Worm (Caenorhabditis elegans) whole organism, young adult: Measurements from ENCODE around the gene C01G10.18.
A peak's percentile ranks its signal among the peaks of the same experiment; 100 is the strongest.

ENCODE experiments used
- B0261.1 ChIP-seq: sonication (generic microtip); optimal IDR thresholded peaks from 2 replicates; lab custom pipeline; 2016; ENCODE audit warnings: mild to moderate bottlenecking, missing genetic modification characterization, moderate library complexity, missing compliant biosample characterization
- F39B2.1 ChIP-seq: fragments of 200-800 bp; sonication (Bioruptor generic); IDR thresholded peaks from 2 replicates; pipeline ENCODE4 v1.3.6; 2022; ENCODE audit warnings: missing genetic modification reagents, missing genetic modification characterization, missing compliant biosample characterization
- F52B5.7 ChIP-seq: sonication (generic microtip); optimal IDR thresholded peaks from 2 replicates; lab custom pipeline; 2016; ENCODE audit warnings: mild to moderate bottlenecking, missing genetic modification characterization, missing compliant biosample characterization
- F57A8.1 ChIP-seq: fragments of 200-800 bp; sonication (Bioruptor generic); optimal IDR thresholded peaks from 2 replicates; lab custom pipeline; 2018; ENCODE audit warnings: mild to moderate bottlenecking, missing genetic modification characterization, moderate library complexity, missing compliant biosample characterization
- Y56A3A.18 ChIP-seq: fragments of 200-800 bp; sonication (Bioruptor generic); IDR thresholded peaks from 2 replicates; pipeline ENCODE4 v1.3.6; 2022; ENCODE audit warnings: missing genetic modification reagents, missing genetic modification characterization, missing compliant biosample characterization
- Y95B8A.8 ChIP-seq: fragments of 200-800 bp; sonication (Bioruptor generic); IDR thresholded peaks from 2 replicates; pipeline ENCODE4 v1.3.6; 2022; ENCODE audit warnings: missing genetic modification reagents, missing genetic modification characterization, missing compliant biosample characterization
- ZK185.1 ChIP-seq: sonication (generic microtip); optimal IDR thresholded peaks from 2 replicates; lab custom pipeline; 2016; ENCODE audit warnings: mild to moderate bottlenecking, missing genetic modification characterization, missing compliant biosample characterization; ENCODE audit not compliant: poor library complexity, severe bottlenecking
- ama-1 ChIP-seq, 3 experiments: fragments of 150-350 bp in 1 of 3; sonication (generic microtip) in 2 of 3; optimal IDR thresholded peaks; 2 replicates each; lab custom pipeline; 2014 to 2018; ENCODE audit warnings: missing biosample characterization in 2 of 3, missing genetic modification characterization in 2 of 3, missing genetic modification reagents in 2 of 3
- attf-5 ChIP-seq: fragments of 200-800 bp; sonication (Bioruptor generic); optimal IDR thresholded peaks from 2 replicates; lab custom pipeline; 2018; ENCODE audit warnings: mild to moderate bottlenecking, missing genetic modification characterization, missing compliant biosample characterization
- bed-1 ChIP-seq: fragments of 200-800 bp; sonication (Bioruptor generic); IDR thresholded peaks from 2 replicates; pipeline ENCODE4 v1.3.6; 2022; ENCODE audit warnings: missing genetic modification reagents, missing genetic modification characterization, missing compliant biosample characterization
- ccch-3 ChIP-seq: fragments of 200-800 bp; sonication (Bioruptor generic); optimal IDR thresholded peaks from 2 replicates; lab custom pipeline; 2018; ENCODE audit warnings: mild to moderate bottlenecking, missing genetic modification characterization, missing compliant biosample characterization
- cebp-2 ChIP-seq: fragments of 200-800 bp; sonication (Bioruptor generic); IDR thresholded peaks from 2 replicates; pipeline ENCODE4 v1.3.6; 2022; ENCODE audit warnings: missing genetic modification characterization, missing compliant biosample characterization
- ceh-100 ChIP-seq: fragments of 200-800 bp; sonication (Bioruptor generic); IDR thresholded peaks from 2 replicates; pipeline ENCODE4 v1.3.6; 2022; ENCODE audit warnings: missing genetic modification reagents, missing genetic modification characterization, missing compliant biosample characterization
- die-1 ChIP-seq: sonication (generic microtip); optimal IDR thresholded peaks from 2 replicates; lab custom pipeline; 2016; ENCODE audit warnings: missing genotype, mild to moderate bottlenecking, missing genetic modification characterization, missing compliant biosample characterization
- dpl-1 ChIP-seq: fragments of 150-350 bp; optimal IDR thresholded peaks from 2 replicates; lab custom pipeline; 2014; ENCODE audit warnings: missing biosample characterization, missing genetic modification reagents, missing genetic modification characterization
- efl-1 ChIP-seq: fragments of 150-350 bp; optimal IDR thresholded peaks from 2 replicates; lab custom pipeline; 2014; ENCODE audit warnings: missing biosample characterization, missing genetic modification reagents, missing genetic modification characterization
- egrh-3 ChIP-seq: fragments of 200-800 bp; sonication (Bioruptor generic); IDR thresholded peaks from 2 replicates; pipeline ENCODE4 v1.3.6; 2022; ENCODE audit warnings: missing genetic modification reagents, missing genetic modification characterization, missing compliant biosample characterization
- gei-17 ChIP-seq: fragments of 200-800 bp; sonication (Bioruptor generic); optimal IDR thresholded peaks from 2 replicates; lab custom pipeline; 2018; ENCODE audit warnings: mild to moderate bottlenecking, missing genetic modification characterization, missing compliant biosample characterization
- hlh-12 ChIP-seq: sonication (generic microtip); optimal IDR thresholded peaks from 2 replicates; lab custom pipeline; 2016; ENCODE audit warnings: missing genetic modification characterization, missing compliant biosample characterization
- hlh-26 ChIP-seq: fragments of 200-800 bp; sonication (Bioruptor generic); conservative IDR thresholded peaks from 2 replicates; pipeline ENCODE4 v1.3.6; 2022; ENCODE audit warnings: missing genetic modification reagents, missing genetic modification characterization, missing compliant biosample characterization
- hmg-1.2 ChIP-seq: fragments of 200-800 bp; sonication (Bioruptor generic); IDR thresholded peaks from 2 replicates; pipeline ENCODE4 v1.3.6; 2022; ENCODE audit warnings: missing genetic modification reagents, missing genetic modification characterization, missing compliant biosample characterization
- lin-54 ChIP-seq: fragments of 200-800 bp; sonication (Bioruptor generic); optimal IDR thresholded peaks from 2 replicates; lab custom pipeline; 2018; ENCODE audit warnings: mild to moderate bottlenecking, missing genetic modification characterization, missing compliant biosample characterization
- madf-3 ChIP-seq: fragments of 200-800 bp; sonication (Bioruptor generic); IDR thresholded peaks from 2 replicates; pipeline ENCODE4 v1.3.6; 2022; ENCODE audit warnings: missing genetic modification reagents, missing genetic modification characterization, missing compliant biosample characterization
- mel-28 ChIP-seq: sonication (generic microtip); optimal IDR thresholded peaks from 2 replicates; lab custom pipeline; 2016; ENCODE audit warnings: borderline replicate concordance, mild to moderate bottlenecking, missing genetic modification characterization, missing compliant biosample characterization
- nfya-2 ChIP-seq: fragments of 200-800 bp; sonication (Bioruptor generic); IDR thresholded peaks from 2 replicates; pipeline ENCODE4 v1.3.6; 2022; ENCODE audit warnings: missing genetic modification reagents, missing genetic modification characterization, missing compliant biosample characterization
- nfyb-1 ChIP-seq: fragments of 200-800 bp; sonication (Bioruptor generic); IDR thresholded peaks from 2 replicates; pipeline ENCODE4 v1.3.6; 2022; ENCODE audit warnings: missing genetic modification reagents, missing genetic modification characterization, missing compliant biosample characterization
- nhr-179 ChIP-seq: sonication (generic microtip); optimal IDR thresholded peaks from 2 replicates; lab custom pipeline; 2016; ENCODE audit warnings: mild to moderate bottlenecking, missing genetic modification characterization, missing compliant biosample characterization
- nhr-27 ChIP-seq: fragments of 200-800 bp; sonication (Bioruptor generic); optimal IDR thresholded peaks from 2 replicates; lab custom pipeline; 2018; ENCODE audit warnings: mild to moderate bottlenecking, missing genetic modification characterization, moderate library complexity, missing compliant biosample characterization
- pbrm-1 ChIP-seq: fragments of 200-800 bp; sonication (Bioruptor generic); IDR thresholded peaks from 2 replicates; pipeline ENCODE4 v1.3.6; 2022; ENCODE audit warnings: missing genetic modification reagents, missing genetic modification characterization, missing compliant biosample characterization
- pha-4 ChIP-seq: fragments of 150-350 bp; sonication (generic microtip); optimal IDR thresholded peaks from 2 replicates; lab custom pipeline; 2014; ENCODE audit warnings: missing biosample characterization, missing genetic modification reagents, missing genetic modification characterization
- rcor-1 ChIP-seq: fragments of 200-800 bp; sonication (Bioruptor generic); IDR thresholded peaks from 2 replicates; pipeline ENCODE4 v1.3.6; 2022; ENCODE audit warnings: missing genetic modification reagents, missing genetic modification characterization, missing compliant biosample characterization
- repo-1 ChIP-seq: sonication (generic microtip); optimal IDR thresholded peaks from 2 replicates; lab custom pipeline; 2017; ENCODE audit warnings: mild to moderate bottlenecking, missing genetic modification characterization, missing compliant biosample characterization
- sea-2 ChIP-seq: fragments of 200-800 bp; sonication (Bioruptor generic); IDR thresholded peaks from 2 replicates; pipeline ENCODE4 v1.3.6; 2022; ENCODE audit warnings: missing genetic modification characterization, missing compliant biosample characterization
- snpc-1.1 ChIP-seq: sonication (generic microtip); optimal IDR thresholded peaks from 2 replicates; lab custom pipeline; 2017; ENCODE audit warnings: missing genetic modification characterization, mild to moderate bottlenecking, missing compliant biosample characterization, antibody characterized with exemption, moderate library complexity, missing genotype, missing genetic modification reagents; ENCODE audit not compliant: insufficient read depth
- sptf-2 ChIP-seq: fragments of 200-800 bp; sonication (Bioruptor generic); optimal IDR thresholded peaks from 2 replicates; lab custom pipeline; 2018; ENCODE audit warnings: mild to moderate bottlenecking, missing genetic modification characterization, missing compliant biosample characterization
- tlf-1 ChIP-seq: fragments of 200-800 bp; sonication (Bioruptor generic); optimal IDR thresholded peaks from 2 replicates; lab custom pipeline; 2018; ENCODE audit warnings: mild to moderate bottlenecking, missing genetic modification characterization, missing compliant biosample characterization
- unc-62 ChIP-seq: fragments of 150-350 bp; optimal IDR thresholded peaks from 2 replicates; lab custom pipeline; 2014; ENCODE audit warnings: missing biosample characterization, missing genetic modification reagents, missing genetic modification characterization
- xnd-1 ChIP-seq: sonication (generic microtip); optimal IDR thresholded peaks from 2 replicates; lab custom pipeline; 2016; ENCODE audit warnings: missing genotype, missing genetic modification reagents, missing genetic modification characterization, missing compliant biosample characterization
- zfh-2 ChIP-seq: fragments of 200-800 bp; sonication (Bioruptor generic); conservative IDR thresholded peaks from 2 replicates; pipeline ENCODE4 v1.3.6; 2022; ENCODE audit warnings: missing genetic modification reagents, missing genetic modification characterization, missing compliant biosample characterization
- ztf-18 ChIP-seq: sonication (generic microtip); optimal IDR thresholded peaks from 2 replicates; lab custom pipeline; 2016; ENCODE audit warnings: missing genotype, mild to moderate bottlenecking, missing genetic modification characterization, missing compliant biosample characterization
- ztf-22 ChIP-seq: fragments of 200-800 bp; sonication (Bioruptor generic); optimal IDR thresholded peaks from 2 replicates; lab custom pipeline; 2018; ENCODE audit warnings: mild to moderate bottlenecking, missing genetic modification characterization, moderate library complexity, missing compliant biosample characterization
- ztf-26 ChIP-seq: sonication (generic microtip); optimal IDR thresholded peaks from 2 replicates; lab custom pipeline; 2017; ENCODE audit warnings: missing genetic modification characterization, missing compliant biosample characterization
- ztf-28 ChIP-seq: fragments of 200-800 bp; sonication (Bioruptor generic); IDR thresholded peaks from 2 replicates; pipeline ENCODE4 v1.3.6; 2022; ENCODE audit warnings: missing genetic modification reagents, missing genetic modification characterization, missing compliant biosample characterization
- ztf-3 ChIP-seq: fragments of 200-800 bp; sonication (Bioruptor generic); optimal IDR thresholded peaks from 2 replicates; lab custom pipeline; 2018; ENCODE audit warnings: mild to moderate bottlenecking, missing genetic modification characterization, missing compliant biosample characterization

C01G10.18 gene

DNA sequence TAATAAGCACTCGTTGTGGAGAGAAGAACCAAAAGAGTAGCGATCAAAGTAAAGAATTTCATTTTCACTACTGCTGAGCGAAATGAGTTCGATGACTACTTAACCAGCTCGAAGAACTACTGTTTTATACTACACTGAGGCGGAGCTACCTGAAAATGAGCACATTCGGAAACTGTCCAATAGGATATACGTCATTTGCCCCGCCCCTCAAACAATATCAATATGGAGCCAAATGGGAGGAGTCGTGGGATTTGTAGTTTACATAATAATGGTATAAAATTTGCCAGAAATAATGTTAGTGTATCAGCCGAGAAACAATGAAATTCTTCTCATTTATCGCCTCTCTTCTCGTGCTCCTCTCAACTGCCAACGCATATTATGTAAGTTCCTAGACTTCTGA is 925 bp upstream of the C01G10.18 start, which contains the start of the genes C01G10.5 and C01G10.4:
TSS of gene C01G10.5 (minus strand) at position 101 of the 400 bp plus-strand sequence.
TSS of gene C01G10.4 (plus strand) at position 303 of the 400 bp plus-strand sequence.
- TF ChIP-seq hlh-12 (tag; lab: Kevin White, UChicago), result no peak
- TF ChIP-seq sptf-2, result no peak
- TF ChIP-seq bed-1 (GFP tag; lab: Robert Waterston, UW), result no peak
- TF ChIP-seq F57A8.1 (GFP tag; lab: Kevin White, UChicago), result no peak
- TF ChIP-seq Y95B8A.8 (GFP tag; lab: Robert Waterston, UW), result no peak
- TF ChIP-seq pha-4 (tag; lab: Kevin White, UChicago), result no peak
- no peak for TF ChIP-seq ZK185.1 (tag; lab: Kevin White, UChicago)
- TF ChIP-seq nhr-27 (tag; lab: Kevin White, UChicago), result no peak
- TF ChIP-seq snpc-1.1 (tag; lab: Kevin White, UChicago), result no peak
- no peak for TF ChIP-seq tlf-1 (GFP tag; lab: Kevin White, UChicago)
- TF ChIP-seq sea-2 (GFP tag; lab: Robert Waterston, UW), result no peak
- TF ChIP-seq ztf-18, result no peak
- no peak for TF ChIP-seq ztf-28 (GFP tag; lab: Robert Waterston, UW)
- TF ChIP-seq unc-62 (GFP tag; lab: Kevin White, UChicago), result no peak
- TF ChIP-seq ztf-3 (GFP tag; lab: Kevin White, UChicago), result no peak
- TF ChIP-seq lin-54 (GFP tag; lab: Kevin White, UChicago), result no peak
- no peak for TF ChIP-seq repo-1 (tag; lab: Kevin White, UChicago)
- TF ChIP-seq ceh-100, result no peak

DNA sequence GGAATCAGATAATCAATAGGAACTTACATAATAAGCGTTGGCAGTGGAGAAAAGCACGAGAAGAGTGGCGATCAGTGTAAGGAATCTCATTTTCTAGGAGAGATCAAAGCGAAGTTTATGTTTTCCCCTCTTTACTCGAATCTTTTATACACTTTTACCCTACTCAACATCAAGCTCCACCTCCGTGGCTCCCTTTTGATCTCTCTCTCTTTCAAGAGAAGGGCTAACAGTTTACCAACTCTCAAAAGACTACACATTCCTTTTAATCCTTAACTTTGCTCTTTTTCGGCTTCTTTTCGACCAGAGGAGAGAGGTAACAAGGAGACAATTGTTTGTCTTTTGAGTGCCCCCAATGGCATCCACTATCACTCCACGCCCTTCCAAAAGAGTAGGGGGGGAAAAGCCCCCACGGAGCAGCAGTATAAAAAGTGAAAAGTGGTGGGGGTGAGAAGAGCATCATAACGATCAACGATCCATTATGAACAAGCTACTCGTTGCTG is 1.3 kb downstream of the C01G10.18 start, which contains the start of the genes C01G10.15 and C01G10.6:
TSS of gene C01G10.15 (minus strand) at position 101 of the 500 bp plus-strand sequence.
TSS of gene C01G10.6 (plus strand) at position 450 of the 500 bp plus-strand sequence.
- TF ChIP-seq rcor-1 (no peak), B0261.1 (tag; lab: Kevin White, UChicago) (no peak), F39B2.1 (no peak), egrh-3 (GFP tag; lab: Robert Waterston, UW) (no peak), die-1 (tag; lab: Kevin White, UChicago) (no peak), ccch-3 (no peak)

DNA sequence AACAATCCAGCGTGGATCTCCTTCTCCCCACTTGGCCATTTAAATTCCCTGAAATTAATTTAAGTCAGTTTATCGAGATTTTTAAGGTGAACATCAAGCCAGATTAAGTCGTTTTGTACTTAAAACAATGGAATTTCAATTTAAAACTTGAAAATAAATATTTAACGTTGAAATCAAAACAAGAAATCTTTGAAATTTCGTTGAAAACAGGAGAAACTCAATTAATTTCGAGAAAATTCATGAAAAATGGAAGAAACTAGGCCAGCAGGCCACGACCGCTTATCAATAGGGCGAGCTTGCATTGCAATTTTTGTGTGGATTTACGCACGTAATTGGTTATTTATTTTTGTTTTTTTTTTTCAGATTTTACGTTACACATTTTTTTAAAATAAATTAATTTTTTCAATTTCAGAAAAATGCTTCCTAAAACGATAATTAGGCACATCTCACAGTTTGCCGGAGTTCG is 3.1 kb downstream of the C01G10.18 start, which contains the start of the genes ahsa-1 and C01G10.7:
TSS of gene ahsa-1 (minus strand) at position 51 of the 466 bp plus-strand sequence.
TSS of gene C01G10.7 (plus strand) at position 413 of the 466 bp plus-strand sequence.
- TF ChIP-seq die-1 (tag; lab: Kevin White, UChicago) (no peak), Y95B8A.8 (GFP tag; lab: Robert Waterston, UW) (peak; percentile 81; the same call in 1 of the 2 replicates), ztf-3 (GFP tag; lab: Kevin White, UChicago) (no peak), cebp-2 (no peak), gei-17 (GFP tag; lab: Kevin White, UChicago) (no peak), nhr-179 (tag; lab: Kevin White, UChicago) (no peak), mel-28 (tag; lab: Kevin White, UChicago) (peak; percentile 57), rcor-1 (peak; percentile 84), ama-1 (optimal IDR thresholded peaks at IDR 0.05; lab: Kevin White, UChicago) (no peak), ama-1 (GFP tag; optimal IDR thresholded peaks at IDR 0.05; lab: Kevin White, UChicago) (no peak), xnd-1 (tag; lab: Kevin White, UChicago) (peak; percentile 19), ztf-22 (GFP tag; lab: Kevin White, UChicago) (peak; percentile 49), attf-5 (GFP tag; lab: Kevin White, UChicago) (peak; percentile 93), efl-1 (GFP tag; lab: Kevin White, UChicago) (peak; percentile 57), ztf-26 (peak; percentile 46), hmg-1.2 (GFP tag; lab: Robert Waterston, UW) (peak; percentile 51; the same call in 1 of the 2 replicates), zfh-2 (GFP tag; lab: Robert Waterston, UW) (no peak), nfya-2 (GFP tag; lab: Robert Waterston, UW) (no peak), egrh-3 (GFP tag; lab: Robert Waterston, UW) (peak; percentile 55; the same call in 1 of the 2 replicates), hlh-26 (no peak), ceh-100 (peak; percentile 72), Y56A3A.18 (GFP tag; lab: Robert Waterston, UW) (no peak), nfyb-1 (GFP tag; lab: Robert Waterston, UW) (no peak; the same call in 1 of the 2 replicates), dpl-1 (GFP tag; lab: Kevin White, UChicago) (no peak), F52B5.7 (tag; lab: Kevin White, UChicago) (no peak), nhr-27 (tag; lab: Kevin White, UChicago) (no peak), sea-2 (GFP tag; lab: Robert Waterston, UW) (no peak), madf-3 (GFP tag; lab: Robert Waterston, UW) (no peak), pbrm-1 (GFP tag; lab: Robert Waterston, UW) (peak; percentile 87; the same call in 1 of the 2 replicates)
